Fruit fly (Drosophila melanogaster) whole organism, embryonic: Measurements from ENCODE around the gene CG32452.
A peak's percentile ranks its signal among the peaks of the same experiment; 100 is the strongest.

ENCODE experiments used
- Adf1 ChIP-seq: fragments of 200-800 bp; sonication (Bioruptor generic); IDR thresholded peaks from 2 replicates; pipeline ENCODE4 v1.3.6; 2022; ENCODE audit warnings: missing biosample characterization, missing genetic modification characterization
- Awh ChIP-seq: fragments of 200-800 bp; sonication (Bioruptor generic); IDR thresholded peaks from 2 replicates; pipeline ENCODE4, ENCODE4 v1.3.6; 2022; ENCODE audit warnings: missing biosample characterization, missing genetic modification characterization
- CG1024 ChIP-seq: fragments of 200-800 bp; sonication (Bioruptor generic); IDR thresholded peaks from 2 replicates; pipeline ENCODE4 v1.3.6; 2022; ENCODE audit warnings: missing biosample characterization, missing genetic modification characterization
- CG10274 ChIP-seq: fragments of 200-800 bp; sonication (Bioruptor generic); optimal IDR thresholded peaks from 3 replicates; lab custom pipeline; 2017; ENCODE audit warnings: missing biosample characterization, mild to moderate bottlenecking, missing genetic modification characterization
- CG11696 ChIP-seq: fragments of 200-800 bp; sonication (Bioruptor generic); IDR thresholded peaks from 2 replicates; pipeline ENCODE4 v1.3.6; 2022; ENCODE audit warnings: missing biosample characterization, missing genetic modification characterization
- CG12744 ChIP-seq: fragments of 200-800 bp; sonication (Bioruptor generic); optimal IDR thresholded peaks from 2 replicates; lab custom pipeline; 2016; ENCODE audit warnings: missing biosample characterization, missing genetic modification characterization
- CG12769 ChIP-seq: fragments of 200-800 bp; sonication (Bioruptor generic); optimal IDR thresholded peaks from 2 replicates; lab custom pipeline; 2019; ENCODE audit warnings: missing biosample characterization, mild to moderate bottlenecking, missing genetic modification characterization, moderate library complexity
- CG15073 ChIP-seq: fragments of 200-800 bp; sonication (Bioruptor generic); optimal IDR thresholded peaks from 2 replicates; lab custom pipeline; 2016; ENCODE audit warnings: missing biosample characterization, missing genetic modification characterization
- CG15269 ChIP-seq: fragments of 200-800 bp; sonication (Bioruptor generic); optimal IDR thresholded peaks from 2 replicates; lab custom pipeline; 2018; ENCODE audit warnings: missing biosample characterization, mild to moderate bottlenecking, missing genetic modification characterization, moderate library complexity
- CG15601 ChIP-seq: fragments of 200-800 bp; sonication (Bioruptor generic); optimal IDR thresholded peaks from 3 replicates; lab custom pipeline; 2019; ENCODE audit warnings: missing biosample characterization, mild to moderate bottlenecking, missing genetic modification characterization, moderate library complexity
- CG1647 ChIP-seq: fragments of 200-800 bp; sonication (Bioruptor generic); optimal IDR thresholded peaks from 3 replicates; lab custom pipeline; 2016; ENCODE audit warnings: missing biosample characterization, missing genetic modification characterization
- CG17829 ChIP-seq: fragments of 200-800 bp; optimal IDR thresholded peaks from 2 replicates; lab custom pipeline; 2019; ENCODE audit warnings: missing biosample characterization, mild to moderate bottlenecking, missing genetic modification characterization, moderate library complexity
- CG3281 ChIP-seq: fragments of 200-800 bp; sonication (Bioruptor generic); optimal IDR thresholded peaks from 3 replicates; lab custom pipeline; 2017; ENCODE audit warnings: missing biosample characterization, mild to moderate bottlenecking, missing genetic modification characterization
- CG3847 ChIP-seq: fragments of 200-800 bp; sonication (Bioruptor generic); IDR thresholded peaks from 2 replicates; pipeline ENCODE4 v1.3.6; 2022; ENCODE audit warnings: missing biosample characterization, missing genetic modification characterization
- CG6654 ChIP-seq: fragments of 200-800 bp; sonication (Bioruptor generic); optimal IDR thresholded peaks from 2 replicates; lab custom pipeline; 2017; ENCODE audit warnings: missing biosample characterization, mild to moderate bottlenecking, missing genetic modification characterization
- CG6765 ChIP-seq: fragments of 200-800 bp; sonication (Bioruptor generic); optimal IDR thresholded peaks from 3 replicates; lab custom pipeline; 2017; ENCODE audit warnings: missing biosample characterization, mild to moderate bottlenecking, missing genetic modification characterization
- CG9727 ChIP-seq: fragments of 200-800 bp; sonication (Bioruptor generic); optimal IDR thresholded peaks from 3 replicates; lab custom pipeline; 2017; ENCODE audit warnings: missing biosample characterization, mild to moderate bottlenecking, missing genetic modification characterization
- CoRest ChIP-seq: fragments of 200-800 bp; sonication (Bioruptor generic); optimal IDR thresholded peaks from 3 replicates; lab custom pipeline; 2018; ENCODE audit warnings: missing biosample characterization, mild to moderate bottlenecking, missing genetic modification characterization, moderate library complexity
- Dad ChIP-seq: fragments of 200-800 bp; sonication (Bioruptor generic); optimal IDR thresholded peaks from 3 replicates; lab custom pipeline; 2016; ENCODE audit warnings: missing biosample characterization, missing genetic modification characterization
- Dbx ChIP-seq: fragments of 200-800 bp; sonication (Bioruptor generic); IDR thresholded peaks from 3 replicates; pipeline ENCODE4 v1.3.6; 2022; ENCODE audit warnings: missing biosample characterization, missing genetic modification characterization
- Deaf1 ChIP-seq: fragments of 200-800 bp; optimal IDR thresholded peaks from 3 replicates; lab custom pipeline; 2019; ENCODE audit warnings: missing biosample characterization, mild to moderate bottlenecking, missing genetic modification characterization, moderate library complexity
- Dp ChIP-seq: fragments of 200-800 bp; sonication (Bioruptor generic); optimal IDR thresholded peaks from 2 replicates; lab custom pipeline; 2018; ENCODE audit warnings: missing biosample characterization, mild to moderate bottlenecking, missing genetic modification characterization, moderate library complexity
- Gsc ChIP-seq: fragments of 200-800 bp; sonication (Bioruptor generic); IDR thresholded peaks from 2 replicates; pipeline ENCODE4 v1.3.6; 2022; ENCODE audit warnings: missing biosample characterization, missing genetic modification characterization
- HmgD ChIP-seq: fragments of 200-800 bp; sonication (Bioruptor generic); optimal IDR thresholded peaks from 3 replicates; lab custom pipeline; 2016; ENCODE audit warnings: missing biosample characterization, missing genetic modification characterization
- Lim3 ChIP-seq: fragments of 200-800 bp; sonication (Bioruptor generic); IDR thresholded peaks from 2 replicates; pipeline ENCODE4 v1.3.6; 2022; ENCODE audit warnings: missing biosample characterization, missing genetic modification characterization
- Med ChIP-seq: fragments of 200-800 bp; sonication (Bioruptor generic); peaks from one replicate; lab custom pipeline; 2016; ENCODE audit warnings: missing biosample characterization, missing genetic modification characterization, mild to moderate bottlenecking, inconsistent platforms, moderate library complexity
- PHDP ChIP-seq: fragments of 200-800 bp; sonication (Bioruptor generic); optimal IDR thresholded peaks from 3 replicates; lab custom pipeline; 2018; ENCODE audit warnings: missing biosample characterization, mild to moderate bottlenecking, missing genetic modification characterization, moderate library complexity
- Ptx1 ChIP-seq: fragments of 200-800 bp; sonication (Bioruptor generic); IDR thresholded peaks from 2 replicates; pipeline ENCODE4 v1.3.6; 2022; ENCODE audit warnings: missing biosample characterization, missing genetic modification characterization
- Six4 ChIP-seq: fragments of 200-800 bp; sonication (Bioruptor generic); optimal IDR thresholded peaks from 2 replicates; lab custom pipeline; 2016; ENCODE audit warnings: missing biosample characterization, missing genetic modification characterization
- Spps ChIP-seq: fragments of 200-800 bp; sonication (Bioruptor generic); optimal IDR thresholded peaks from 2 replicates; lab custom pipeline; 2018; ENCODE audit warnings: missing biosample characterization, mild to moderate bottlenecking, missing genetic modification characterization
- Usf ChIP-seq: fragments of 200-800 bp; sonication (Bioruptor generic); optimal IDR thresholded peaks from 2 replicates; lab custom pipeline; 2017; ENCODE audit warnings: missing genotype, missing biosample characterization, missing genetic modification characterization
- Xbp1 ChIP-seq: fragments of 200-800 bp; sonication (Bioruptor generic); optimal IDR thresholded peaks from 3 replicates; lab custom pipeline; 2016; ENCODE audit warnings: missing biosample characterization, mild to moderate bottlenecking, missing genetic modification characterization
- aop ChIP-seq: fragments of 200-800 bp; sonication (Bioruptor generic); IDR thresholded peaks from 2 replicates; pipeline ENCODE4 v1.3.6; 2022; ENCODE audit warnings: missing biosample characterization, missing genetic modification characterization
- chn ChIP-seq: fragments of 200-800 bp; sonication (Bioruptor generic); optimal IDR thresholded peaks from 2 replicates; lab custom pipeline; 2016; ENCODE audit warnings: missing biosample characterization, missing genetic modification characterization
- croc ChIP-seq: fragments of 200-800 bp; sonication (Bioruptor generic); conservative IDR thresholded peaks from 3 replicates; pipeline ENCODE4 v1.3.6; 2022; ENCODE audit warnings: missing biosample characterization, missing genetic modification characterization
- dati ChIP-seq: fragments of 200-800 bp; sonication (Bioruptor generic); IDR thresholded peaks from 2 replicates; pipeline ENCODE4 v1.3.6; 2022; ENCODE audit warnings: missing biosample characterization, missing genetic modification characterization
- gcm2 ChIP-seq: fragments of 200-800 bp; sonication (Bioruptor generic); optimal IDR thresholded peaks from 2 replicates; lab custom pipeline; 2016; ENCODE audit warnings: missing biosample characterization, missing genetic modification characterization
- gem ChIP-seq: fragments of 200-800 bp; sonication (Bioruptor generic); optimal IDR thresholded peaks from 2 replicates; lab custom pipeline; 2019; ENCODE audit warnings: missing biosample characterization, mild to moderate bottlenecking, missing genetic modification characterization, moderate library complexity
- gt ChIP-seq: fragments of 200-800 bp; sonication (Bioruptor generic); IDR thresholded peaks from 2 replicates; pipeline ENCODE4 v1.3.6; 2022; ENCODE audit warnings: missing biosample characterization, missing genetic modification characterization
- hb ChIP-seq: fragments of 200-800 bp; sonication (Bioruptor generic); IDR thresholded peaks from 3 replicates; pipeline ENCODE4 v1.3.6; 2022; ENCODE audit warnings: missing biosample characterization, missing genetic modification characterization; ENCODE audit not compliant: partially characterized antibody
- her ChIP-seq: fragments of 200-800 bp; sonication (Bioruptor generic); optimal IDR thresholded peaks from 2 replicates; lab custom pipeline; 2016; ENCODE audit warnings: missing biosample characterization, missing genetic modification characterization
- jumu ChIP-seq: fragments of 200-800 bp; sonication (Bioruptor generic); optimal IDR thresholded peaks from 3 replicates; lab custom pipeline; 2016; ENCODE audit warnings: missing biosample characterization, missing genetic modification characterization
- klu ChIP-seq: fragments of 200-800 bp; sonication (Bioruptor generic); IDR thresholded peaks from 2 replicates; pipeline ENCODE4 v1.3.6; 2022; ENCODE audit warnings: missing biosample characterization, missing genetic modification characterization
- lilli ChIP-seq: fragments of 200-800 bp; sonication (Bioruptor generic); optimal IDR thresholded peaks from 3 replicates; lab custom pipeline; 2016; ENCODE audit warnings: missing biosample characterization, missing genetic modification characterization
- maf-S ChIP-seq: fragments of 200-800 bp; sonication (Bioruptor generic); optimal IDR thresholded peaks from 2 replicates; lab custom pipeline; 2016; ENCODE audit warnings: missing biosample characterization, missing genetic modification characterization
- sens-2 ChIP-seq: fragments of 200-800 bp; sonication (Bioruptor generic); IDR thresholded peaks from 2 replicates; pipeline ENCODE4 v1.3.6; 2022; ENCODE audit warnings: missing biosample characterization, missing genetic modification characterization
- ssp ChIP-seq: fragments of 200-800 bp; sonication (Bioruptor generic); IDR thresholded peaks from 2 replicates; pipeline ENCODE4 v1.3.6; 2022; ENCODE audit warnings: missing biosample characterization, missing genetic modification characterization
- sug ChIP-seq: fragments of 200-800 bp; optimal IDR thresholded peaks from 2 replicates; lab custom pipeline; 2019; ENCODE audit warnings: missing biosample characterization, mild to moderate bottlenecking, missing genetic modification characterization, moderate library complexity
- toy ChIP-seq: fragments of 200-800 bp; sonication (Bioruptor generic); IDR thresholded peaks from 2 replicates; pipeline ENCODE4 v1.3.6; 2022; ENCODE audit warnings: missing biosample characterization, missing genetic modification characterization
- twi ChIP-seq: fragments of 200-800 bp; optimal IDR thresholded peaks from 2 replicates; lab custom pipeline; 2019; ENCODE audit warnings: missing biosample characterization, mild to moderate bottlenecking, missing genetic modification characterization, moderate library complexity
- zen ChIP-seq: fragments of 200-800 bp; sonication (Bioruptor generic); optimal IDR thresholded peaks from 3 replicates; lab custom pipeline; 2018; ENCODE audit warnings: missing biosample characterization, mild to moderate bottlenecking, missing genetic modification characterization, moderate library complexity

CG32452 gene

dm6 chr3L:22717137-22717767 is at the start of gene CG32452, which contains the start of gene ArfGAP3 (continued):
- TF ChIP-seq CG9727 (GFP tag; lab: Kevin White, UChicago): peak; percentile 78
- peak; percentile 92 for TF ChIP-seq Med (GFP tag; lab: Kevin White, UChicago)
- peak; percentile 82 for TF ChIP-seq Dbx (GFP tag; lab: Robert Waterston, UW)
- peak; percentile 60 for TF ChIP-seq CG1647 (GFP tag; lab: Kevin White, UChicago)
- peak; percentile 39 for TF ChIP-seq jumu (GFP tag; lab: Kevin White, UChicago)
- TF ChIP-seq CG12744: no peak
- TF ChIP-seq CG11696 (GFP tag; lab: Robert Waterston, UW): no peak; the same call in 1 of the 2 replicates
- TF ChIP-seq Deaf1 (tag; lab: Kevin White, UChicago): peak; percentile 76
- peak; percentile 49 for TF ChIP-seq CG12769 (tag; lab: Kevin White, UChicago)
- TF ChIP-seq CG15601 (tag; lab: Kevin White, UChicago): peak; percentile 77
- TF ChIP-seq Lim3: no peak
- no peak for TF ChIP-seq gcm2 (GFP tag; lab: Kevin White, UChicago)
- TF ChIP-seq Xbp1 (GFP tag; lab: Kevin White, UChicago): peak; percentile 85
- TF ChIP-seq zen (tag; lab: Kevin White, UChicago): peak; percentile 66
- TF ChIP-seq toy (GFP tag; lab: Robert Waterston, UW): no peak
- peak; percentile 26; the same call in 1 of the 3 replicates for TF ChIP-seq croc (GFP tag; lab: Robert Waterston, UW)
- peak; percentile 82 for TF ChIP-seq gem (tag; lab: Kevin White, UChicago)
- peak; percentile 41 for TF ChIP-seq HmgD (GFP tag; lab: Kevin White, UChicago)
- TF ChIP-seq CG6765 (GFP tag; lab: Kevin White, UChicago): no peak
- peak; percentile 70 for TF ChIP-seq Six4 (GFP tag; lab: Kevin White, UChicago)
- TF ChIP-seq sug: peak; percentile 73
- peak; percentile 62 for TF ChIP-seq twi (tag; lab: Kevin White, UChicago)
- TF ChIP-seq Awh (GFP tag; lab: Robert Waterston, UW): no peak; the same call in 1 of the 2 replicates
- no peak for TF ChIP-seq sens-2 (GFP tag; lab: Robert Waterston, UW)
- TF ChIP-seq PHDP (tag; lab: Kevin White, UChicago): peak; percentile 66
- TF ChIP-seq maf-S: no peak
- peak; percentile 51 for TF ChIP-seq Dp
- TF ChIP-seq CG17829 (tag; lab: Kevin White, UChicago): peak; percentile 82
- TF ChIP-seq Ptx1 (GFP tag; lab: Robert Waterston, UW): peak; percentile 80
- no peak for TF ChIP-seq hb
- no peak for TF ChIP-seq dati (GFP tag; lab: Robert Waterston, UW)
- no peak for TF ChIP-seq CG15073 (GFP tag; lab: Kevin White, UChicago)
- TF ChIP-seq gt: 0 out of 2 replicates have a peak, but pooled peaks have one; percentile 37
- peak; percentile 50 for TF ChIP-seq CG3281 (GFP tag; lab: Kevin White, UChicago)
- TF ChIP-seq Gsc (GFP tag; lab: Robert Waterston, UW): no peak
- TF ChIP-seq Adf1 (GFP tag; lab: Robert Waterston, UW): peak; percentile 31; the same call in 1 of the 2 replicates
- no peak for TF ChIP-seq CG6654 (GFP tag; lab: Kevin White, UChicago)
- peak; percentile 65 for TF ChIP-seq chn (GFP tag; lab: Kevin White, UChicago)
- TF ChIP-seq CG10274 (GFP tag; lab: Kevin White, UChicago): no peak
- peak; percentile 34 for TF ChIP-seq Spps (tag; lab: Kevin White, UChicago)
- peak; percentile 48 for TF ChIP-seq Dad (GFP tag; lab: Kevin White, UChicago)
- peak; percentile 55 for TF ChIP-seq her
- 0 out of 2 replicates have a peak, but pooled peaks have one; percentile 28 for TF ChIP-seq CG1024
- 0 out of 2 replicates have a peak, but pooled peaks have one; percentile 23 for TF ChIP-seq aop
- TF ChIP-seq ssp: peak; percentile 74
- TF ChIP-seq CG15269: peak; percentile 75
- peak; percentile 41 for TF ChIP-seq Usf (GFP tag; lab: Kevin White, UChicago)
- peak; percentile 84 for TF ChIP-seq CoRest (tag; lab: Kevin White, UChicago)
- TF ChIP-seq CG3847 (GFP tag; lab: Robert Waterston, UW): peak; percentile 80
- TF ChIP-seq lilli (GFP tag; lab: Kevin White, UChicago): peak; percentile 86
- peak; percentile 63; the same call in 1 of the 2 replicates for TF ChIP-seq klu (GFP tag; lab: Robert Waterston, UW)
